Worm (Caenorhabditis elegans): ENCODE data around the gene B0303.11.

B0303.11 gene

DNA sequence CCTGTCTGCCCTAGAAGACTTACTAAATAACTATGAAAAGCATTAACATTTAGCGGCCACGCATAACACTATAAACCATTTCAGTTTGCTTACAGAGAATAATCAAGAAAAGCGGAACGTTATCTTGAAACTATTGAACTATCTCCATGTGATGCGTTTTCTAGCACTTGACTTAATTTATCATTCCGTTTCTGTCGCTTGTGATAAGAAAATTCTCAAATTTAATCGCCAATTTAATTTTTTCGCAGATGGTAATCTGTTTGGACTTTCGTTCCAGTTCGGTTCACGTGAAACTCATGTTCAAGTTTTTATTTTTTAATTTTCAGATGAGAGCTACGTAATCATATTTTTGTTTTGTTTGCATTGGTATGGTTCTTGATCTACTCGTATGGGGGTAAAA, 53.3 kb downstream of the B0303.11 start:
- TF ChIP-seq repo-1 (tag; optimal IDR thresholded peaks at IDR 0.05) = no peak
- TF ChIP-seq ceh-79 (tag; optimal IDR thresholded peaks at IDR 0.05) = no peak
- TF ChIP-seq lag-1 (GFP tag; IDR thresholded peaks at IDR 0.05) = no peak
- no peak for TF ChIP-seq Y67H2A.10 (GFP tag; conservative IDR thresholded peaks at IDR 0.05)
- no peak for TF ChIP-seq dox-1 (GFP tag; IDR thresholded peaks at IDR 0.05)
- TF ChIP-seq ama-1 (optimal IDR thresholded peaks at IDR 0.05) = no peak
- no peak for TF ChIP-seq ama-1 (GFP tag; optimal IDR thresholded peaks at IDR 0.05)
- TF ChIP-seq efl-1 (GFP tag; optimal IDR thresholded peaks at IDR 0.05) = no peak
- TF ChIP-seq let-607 (tag; optimal IDR thresholded peaks at IDR 0.05) = peak in 1 of 2 experiments; percentile 20
- TF ChIP-seq egl-18 (GFP tag; IDR thresholded peaks at IDR 0.05) = no peak
- TF ChIP-seq F49E8.2 (tag; optimal IDR thresholded peaks at IDR 0.05; ENCODE audit: insufficient read depth) = no peak
- TF ChIP-seq ztf-25 (GFP tag; IDR thresholded peaks at IDR 0.05) = no peak
- TF ChIP-seq ztf-22 (GFP tag; optimal IDR thresholded peaks at IDR 0.05) = no peak
- peak; percentile 10 for TF ChIP-seq lin-40 (tag; optimal IDR thresholded peaks at IDR 0.05)
- no peak for TF ChIP-seq zim-3 (tag; optimal IDR thresholded peaks at IDR 0.05)
- no peak for TF ChIP-seq F52B5.7 (tag; optimal IDR thresholded peaks at IDR 0.05)
- no peak for TF ChIP-seq cebp-1 (GFP tag; IDR thresholded peaks at IDR 0.05)
- TF ChIP-seq cebp-1 (tag; optimal IDR thresholded peaks at IDR 0.05) = peak; percentile 21
- TF ChIP-seq nfyb-1 (GFP tag; IDR thresholded peaks at IDR 0.05) = no peak
- no peak for TF ChIP-seq hmg-1.2 (GFP tag; IDR thresholded peaks at IDR 0.05)
- TF ChIP-seq tbx-9 (tag; optimal IDR thresholded peaks at IDR 0.05; ENCODE audit: borderline replicate concordance) = no peak
- TF ChIP-seq B0019.2 (GFP tag; conservative IDR thresholded peaks at IDR 0.05) = no peak
- TF ChIP-seq hlh-12 (tag; optimal IDR thresholded peaks at IDR 0.05) = no peak
- TF ChIP-seq nfya-1 (tag; optimal IDR thresholded peaks at IDR 0.05; ENCODE audit: borderline replicate concordance, insufficient read depth) = no peak
- TF ChIP-seq dpl-1 (GFP tag; optimal IDR thresholded peaks at IDR 0.05) = no peak
- no peak for TF ChIP-seq athp-1 (tag; optimal IDR thresholded peaks at IDR 0.05)
- no peak for TF ChIP-seq B0035.1 (tag; optimal IDR thresholded peaks at IDR 0.05)
- TF ChIP-seq F57A8.1 (GFP tag; optimal IDR thresholded peaks at IDR 0.05) = no peak
- TF ChIP-seq nhr-80 (tag; optimal IDR thresholded peaks at IDR 0.05) = peak; percentile 76
- TF ChIP-seq Y56A3A.18 (GFP tag; IDR thresholded peaks at IDR 0.05) = no peak
- no peak for TF ChIP-seq K11D2.4 (GFP tag; IDR thresholded peaks at IDR 0.05)
- TF ChIP-seq mcd-1 (GFP tag; IDR thresholded peaks at IDR 0.05) = no peak
- TF ChIP-seq Y95B8A.8 (GFP tag; IDR thresholded peaks at IDR 0.05) = no peak
- TF ChIP-seq ztf-18 (tag; optimal IDR thresholded peaks at IDR 0.05) = no peak
- TF ChIP-seq rec-8 (tag; optimal IDR thresholded peaks at IDR 0.05) = no peak
- TF ChIP-seq lsy-27 (tag; optimal IDR thresholded peaks at IDR 0.05; ENCODE audit: borderline replicate concordance, insufficient read depth) = no peak
- TF ChIP-seq tbp1 (GFP tag; optimal IDR thresholded peaks at IDR 0.05) = peak; percentile 47
- no peak for TF ChIP-seq ztf-6 (GFP tag; IDR thresholded peaks at IDR 0.05)
- TF ChIP-seq let-526 (GFP tag; IDR thresholded peaks at IDR 0.05) = no peak
- no peak for TF ChIP-seq F39B2.1 (GFP tag; IDR thresholded peaks at IDR 0.05)
- no peak for TF ChIP-seq dpff-1 (tag; optimal IDR thresholded peaks at IDR 0.05)
- TF ChIP-seq ets-4 (GFP tag; optimal IDR thresholded peaks at IDR 0.05) = no peak
- no peak for TF ChIP-seq F57C9.4 (tag; optimal IDR thresholded peaks at IDR 0.05)
- TF ChIP-seq madf-6 (GFP tag; IDR thresholded peaks at IDR 0.05) = no peak
- TF ChIP-seq ceh-58 (GFP tag; IDR thresholded peaks at IDR 0.05) = no peak
- TF ChIP-seq madf-8 (GFP tag; conservative IDR thresholded peaks at IDR 0.05) = no peak
